Fruit fly (Drosophila melanogaster): ENCODE data around the gene Cyp305a1.

Cyp305a1 gene

DNA sequence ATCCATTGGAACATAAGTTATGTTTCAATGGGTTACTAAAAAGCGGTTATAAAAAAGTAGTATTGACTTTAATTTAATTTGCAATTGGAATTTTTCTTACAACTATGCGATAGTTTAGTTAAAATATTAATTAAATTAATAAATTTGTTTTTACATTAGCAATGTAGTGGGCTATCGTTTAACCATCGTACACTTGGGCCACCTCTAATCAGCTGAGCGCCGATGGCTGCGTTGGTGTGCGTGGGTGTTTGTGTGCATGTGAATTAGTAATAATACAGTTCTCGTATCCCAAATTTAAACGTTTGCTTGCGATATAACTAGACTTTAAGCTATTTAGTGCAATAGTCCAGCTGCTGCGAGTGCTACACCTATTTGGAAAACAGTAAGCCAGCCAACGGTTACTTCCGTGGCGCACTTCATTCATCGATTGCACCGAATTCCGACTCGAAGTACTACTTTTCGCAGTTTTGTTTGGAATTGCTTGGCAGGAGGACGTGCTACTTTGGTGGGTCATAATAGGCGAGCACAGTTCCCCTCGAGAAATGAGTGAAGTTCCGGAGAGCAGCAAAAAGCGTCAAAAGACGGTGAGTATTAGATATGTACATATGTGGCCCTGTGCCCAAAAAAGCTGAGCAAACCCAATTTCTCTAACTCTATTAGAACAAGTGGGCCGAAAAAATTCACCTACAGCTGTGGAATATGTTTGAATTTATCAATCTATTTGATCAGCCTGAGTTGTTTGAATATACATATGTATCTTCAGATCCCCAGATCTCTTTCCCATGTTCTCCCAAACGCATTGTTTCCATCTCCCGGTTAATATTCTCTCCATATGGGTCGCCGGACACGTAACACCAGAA lies 32.1 kb upstream of the Cyp305a1 start, which contains the start of gene Papss (continued):
- TF ChIP-seq CG33557 (GFP tag; optimal IDR thresholded peaks at IDR 0.05) (no peak), CG12219 (GFP tag; optimal IDR thresholded peaks at IDR 0.05) (peak; percentile 14), Lim3 (GFP tag; IDR thresholded peaks at IDR 0.05) (no peak), sim (GFP tag; IDR thresholded peaks at IDR 0.05) (no peak), Xbp1 (GFP tag; optimal IDR thresholded peaks at IDR 0.05) (peak; percentile 21), tll (GFP tag; optimal IDR thresholded peaks at IDR 0.05) (no peak), danr (GFP tag; IDR thresholded peaks at IDR 0.05) (no peak), ssp (GFP tag; IDR thresholded peaks at IDR 0.05) (no peak), inv (GFP tag; IDR thresholded peaks at IDR 0.05; ENCODE audit: partially characterized antibody) (peak; percentile 77), Side (GFP tag; optimal IDR thresholded peaks at IDR 0.05) (no peak), jigr1 (GFP tag; IDR thresholded peaks at IDR 0.05) (no peak; the same call in 2 of the 3 replicates), croc (GFP tag; conservative IDR thresholded peaks at IDR 0.05) (no peak), row (GFP tag; IDR thresholded peaks at IDR 0.05) (peak; percentile 89), Hsf (GFP tag; optimal IDR thresholded peaks at IDR 0.05) (no peak), Opbp (GFP tag; IDR thresholded peaks at IDR 0.05; ENCODE audit: partially characterized antibody) (peak; percentile 85), tio (GFP tag; optimal IDR thresholded peaks at IDR 0.05) (no peak), NC2β (GFP tag; optimal IDR thresholded peaks at IDR 0.05) (peak; percentile 7), tx (GFP tag; optimal IDR thresholded peaks at IDR 0.05) (no peak), org-1 (GFP tag; optimal IDR thresholded peaks at IDR 0.05) (peak; percentile 66), CG30403 (GFP tag; optimal IDR thresholded peaks at IDR 0.05) (peak; percentile 51), Dbx (GFP tag; IDR thresholded peaks at IDR 0.05) (peak; percentile 70; the same call in 2 of the 3 replicates), CG31388 (GFP tag; optimal IDR thresholded peaks at IDR 0.05) (no peak), bbx (GFP tag; IDR thresholded peaks at IDR 0.05; ENCODE audit: partially characterized antibody) (peak; percentile 88), CG18599 (GFP tag; optimal IDR thresholded peaks at IDR 0.05) (peak; percentile 87), dati (GFP tag; IDR thresholded peaks at IDR 0.05) (no peak), seq (GFP tag; IDR thresholded peaks at IDR 0.05) (no peak), Gug (GFP tag; IDR thresholded peaks at IDR 0.05) (0 out of 4 replicates have a peak, but pooled peaks have one; percentile 26), CG14965 (GFP tag; optimal IDR thresholded peaks at IDR 0.05; ENCODE audit: borderline replicate concordance) (no peak), CG17802 (tag; optimal IDR thresholded peaks at IDR 0.05) (no peak), zf30C (GFP tag; optimal IDR thresholded peaks at IDR 0.05) (no peak), CG8281 (tag; optimal IDR thresholded peaks at IDR 0.05) (no peak), HLH54F (GFP tag; optimal IDR thresholded peaks at IDR 0.05) (no peak), CG8765 (GFP tag; IDR thresholded peaks at IDR 0.05) (no peak), sd (tag; optimal IDR thresholded peaks at IDR 0.05) (peak; percentile 31), Ada2b (GFP tag; IDR thresholded peaks at IDR 0.05) (peak; percentile 11; the same call in 1 of the 2 replicates), wdn (GFP tag; IDR thresholded peaks at IDR 0.05) (peak; percentile 17; the same call in 1 of the 2 replicates), kni (GFP tag; optimal IDR thresholded peaks at IDR 0.05) (peak; percentile 78), dmrt99B (tag; optimal IDR thresholded peaks at IDR 0.05) (no peak), ken (GFP tag; IDR thresholded peaks at IDR 0.05) (no peak), CG31224 (GFP tag; IDR thresholded peaks at IDR 0.05) (no peak), toy (GFP tag; IDR thresholded peaks at IDR 0.05) (no peak), eve (GFP tag; optimal IDR thresholded peaks at IDR 0.05) (no peak), grau (tag; optimal IDR thresholded peaks at IDR 0.05) (no peak), dpn (GFP tag; optimal IDR thresholded peaks at IDR 0.05) (no peak), CG4360 (GFP tag; IDR thresholded peaks at IDR 0.05) (no peak), Dek (tag; optimal IDR thresholded peaks at IDR 0.05) (peak; percentile 17), CG30431 (GFP tag; optimal IDR thresholded peaks at IDR 0.05) (no peak), wor (GFP tag; IDR thresholded peaks at IDR 0.05) (no peak), al (GFP tag; IDR thresholded peaks at IDR 0.05) (no peak), lilli (GFP tag; optimal IDR thresholded peaks at IDR 0.05) (no peak)
